Fruit fly (Drosophila melanogaster): ENCODE results near the gene CG12069.
A peak's percentile ranks its signal among the peaks of the same experiment; 100 is the strongest.

CG12069 gene

DNA sequence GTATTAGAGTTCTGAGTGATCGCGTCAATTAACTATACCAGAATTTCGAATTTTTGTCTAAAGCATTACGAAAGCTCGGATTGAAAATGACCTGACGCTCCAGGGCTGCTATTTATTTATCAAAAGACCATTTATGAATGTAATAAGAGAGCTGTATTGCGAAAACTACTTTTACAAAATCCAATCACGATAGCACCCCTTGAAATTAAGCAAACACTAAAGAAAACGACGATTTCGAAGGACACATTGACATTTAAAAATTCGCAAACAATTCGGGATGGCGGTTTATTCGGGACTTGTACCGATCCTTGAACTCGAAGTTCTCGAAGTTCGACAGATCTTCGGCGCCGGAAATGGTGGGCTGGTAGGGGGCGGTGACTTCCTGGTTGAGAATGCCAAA is at the start of gene CG12069:
CG12069 (minus strand) TSS at position 101 of the 400 bp plus-strand sequence.
- no peak for TF ChIP-seq CG10631 (GFP tag; optimal IDR thresholded peaks at IDR 0.05)
- no peak for TF ChIP-seq CG31627 (GFP tag; optimal IDR thresholded peaks at IDR 0.05)
- no peak for TF ChIP-seq CG16779 (tag; optimal IDR thresholded peaks at IDR 0.05)
- no peak for TF ChIP-seq Hr39 (GFP tag; optimal IDR thresholded peaks at IDR 0.05)

DNA sequence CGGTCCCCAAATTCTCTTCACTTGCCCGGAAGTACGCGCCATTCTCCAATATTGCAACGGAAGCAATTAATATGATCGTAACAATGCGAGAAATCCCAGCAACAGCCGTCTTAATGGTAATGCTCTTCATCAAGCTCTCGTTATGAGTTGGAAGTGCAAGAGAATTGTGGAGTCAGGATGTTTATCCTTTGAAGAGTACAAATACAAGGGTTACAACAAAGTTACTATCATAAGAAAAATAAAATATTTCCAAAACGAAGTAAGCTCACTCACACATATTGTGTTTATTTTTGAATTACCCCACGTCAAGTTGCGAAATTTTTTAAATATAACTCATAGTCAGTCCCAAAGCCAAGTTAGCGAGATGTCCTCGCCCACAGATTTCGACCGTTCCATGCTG is 47.3 kb upstream of the CG12069 start, which contains the start of gene CG15543:
CG15543 (plus strand) TSS at position 301 of the 400 bp plus-strand sequence.
- TF ChIP-seq Sox14 (GFP tag; optimal IDR thresholded peaks at IDR 0.05), result no peak
- peak; percentile 8 for TF ChIP-seq svp (GFP tag)

dm6 chr3R:30741371-30741770 is 46.1 kb upstream of the CG12069 start:
- TF ChIP-seq CG6854 (GFP tag; optimal IDR thresholded peaks at IDR 0.05) (no peak), Hr39 (GFP tag; optimal IDR thresholded peaks at IDR 0.05) (peak; percentile 17), Eip78C (GFP tag) (peak; percentile 52), svp (GFP tag) (peak; percentile 83), eg (GFP tag; IDR thresholded peaks at IDR 0.05) (peak; percentile 26; the same call in 1 of the 3 replicates)

DNA sequence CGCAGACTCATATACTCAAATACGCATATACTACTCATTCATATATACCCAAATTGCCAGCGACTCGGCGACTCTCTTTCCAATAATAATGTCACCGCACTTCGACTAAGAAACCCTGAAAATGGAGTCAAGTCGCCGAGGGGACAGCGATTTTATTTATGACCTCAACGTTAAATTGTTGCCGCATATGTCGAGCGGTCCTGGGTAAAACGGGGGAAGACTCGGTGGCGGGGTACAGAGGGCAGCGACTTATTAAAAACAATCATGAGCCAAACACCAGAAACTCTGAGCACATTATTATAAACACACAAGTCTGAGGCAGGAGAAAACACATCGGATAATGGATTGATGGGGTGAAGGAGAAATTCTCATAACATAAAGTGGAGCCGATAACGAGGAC is 39.7 kb upstream of the CG12069 start:
- TF ChIP-seq Hr4 (GFP tag; optimal IDR thresholded peaks at IDR 0.05) (no peak), dsx (GFP tag; optimal IDR thresholded peaks at IDR 0.05; ENCODE audit: poor library complexity, severe bottlenecking) (peak; percentile 31), CG6163 (GFP tag; IDR thresholded peaks at IDR 0.05) (no peak), Eip78C (GFP tag) (no peak), CG3919 (GFP tag; optimal IDR thresholded peaks at IDR 0.05) (no peak), fd59A (GFP tag; optimal IDR thresholded peaks at IDR 0.05) (no peak), Hr38 (GFP tag; optimal IDR thresholded peaks at IDR 0.05) (no peak)

DNA sequence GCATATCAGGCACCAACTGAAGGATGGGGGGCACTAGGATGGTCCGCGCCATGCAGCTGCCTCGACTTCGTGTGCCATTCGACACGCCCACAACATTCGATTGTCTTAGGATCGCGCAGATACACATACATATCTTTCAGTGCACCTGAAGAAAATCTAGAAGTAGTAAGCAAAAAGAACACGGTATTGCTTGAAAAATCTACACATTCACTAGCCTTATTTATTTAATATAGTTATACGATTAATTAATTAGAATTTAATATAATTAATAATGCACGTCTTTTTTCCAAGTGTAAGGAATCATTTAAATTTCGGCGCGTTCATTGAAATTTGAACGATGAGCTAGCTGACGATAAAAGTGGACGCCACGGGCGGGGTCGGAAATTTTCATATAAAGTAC is 39.3 kb upstream of the CG12069 start:
- no peak for TF ChIP-seq fd85E (GFP tag; optimal IDR thresholded peaks at IDR 0.05)
- no peak for TF ChIP-seq ss (GFP tag; optimal IDR thresholded peaks at IDR 0.05)
- no peak for TF ChIP-seq net (GFP tag; optimal IDR thresholded peaks at IDR 0.05)
- no peak for TF ChIP-seq CG9139 (GFP tag; optimal IDR thresholded peaks at IDR 0.05)
- TF ChIP-seq CG3032 (tag; optimal IDR thresholded peaks at IDR 0.05), result no peak
- TF ChIP-seq svp (GFP tag), result peak; percentile 30
- peak; percentile 22 for TF ChIP-seq Eip78C (GFP tag)
- no peak for TF ChIP-seq CG3919 (GFP tag; optimal IDR thresholded peaks at IDR 0.05)
- TF ChIP-seq CG6276 (GFP tag; optimal IDR thresholded peaks at IDR 0.05), result no peak
- no peak for TF ChIP-seq Sox14 (GFP tag; optimal IDR thresholded peaks at IDR 0.05)
- TF ChIP-seq fd59A (GFP tag; optimal IDR thresholded peaks at IDR 0.05), result no peak
- no peak for TF ChIP-seq achi (GFP tag; optimal IDR thresholded peaks at IDR 0.05)
- TF ChIP-seq eg (GFP tag; IDR thresholded peaks at IDR 0.05), result 0 out of 3 replicates have a peak, but pooled peaks have one; percentile 13
- TF ChIP-seq dac (GFP tag; optimal IDR thresholded peaks at IDR 0.05), result no peak
- no peak for TF ChIP-seq Smox (GFP tag; optimal IDR thresholded peaks at IDR 0.05)
- no peak for TF ChIP-seq Lpt (GFP tag; optimal IDR thresholded peaks at IDR 0.05)
- no peak for TF ChIP-seq CG6163 (GFP tag; IDR thresholded peaks at IDR 0.05)
- TF ChIP-seq CG32006 (GFP tag; optimal IDR thresholded peaks at IDR 0.05), result no peak
- no peak for TF ChIP-seq acj6 (GFP tag; optimal IDR thresholded peaks at IDR 0.05)
- no peak for TF ChIP-seq CG4318 (GFP tag; optimal IDR thresholded peaks at IDR 0.05)
- TF ChIP-seq topi (GFP tag; optimal IDR thresholded peaks at IDR 0.05), result no peak

DNA sequence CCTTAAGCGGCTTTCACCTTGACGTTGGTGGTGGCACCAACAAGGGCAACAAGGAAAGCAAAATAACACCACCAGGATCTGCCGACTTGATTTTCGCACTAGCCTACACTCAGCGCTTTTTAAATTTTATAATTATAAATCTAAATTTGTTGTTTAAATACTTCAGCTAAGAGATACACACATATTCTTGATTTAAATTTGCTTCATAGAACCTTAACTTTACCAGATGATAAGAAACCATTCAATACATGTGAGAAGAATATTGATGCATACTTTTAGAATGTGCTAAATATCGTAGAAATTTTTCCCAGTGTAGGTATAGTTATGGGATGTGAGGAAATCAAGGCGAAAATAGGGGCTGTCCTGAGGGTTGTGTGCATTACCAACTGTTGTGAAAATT is 37.8 kb upstream of the CG12069 start:
- TF ChIP-seq Eip78C (GFP tag) (peak; percentile 64), svp (GFP tag) (peak; percentile 65), Eip93F (GFP tag; optimal IDR thresholded peaks at IDR 0.05) (no peak)

dm6 chr3R:30731065-30731464 is 35.8 kb upstream of the CG12069 start, which contains the start of gene CG11313:
Gene CG11313, minus strand, starts transcription at chr3R:30731165.
- no peak for TF ChIP-seq CG16779 (tag; optimal IDR thresholded peaks at IDR 0.05)
- no peak for TF ChIP-seq Sox102F (GFP tag; optimal IDR thresholded peaks at IDR 0.05)
- no peak for TF ChIP-seq Eip93F (GFP tag; optimal IDR thresholded peaks at IDR 0.05)
- TF ChIP-seq CG11902 (GFP tag; optimal IDR thresholded peaks at IDR 0.05), result no peak
- no peak for TF ChIP-seq Sox14 (GFP tag; optimal IDR thresholded peaks at IDR 0.05)
- TF ChIP-seq acj6 (GFP tag; optimal IDR thresholded peaks at IDR 0.05), result no peak
- no peak for TF ChIP-seq CG15336 (GFP tag; IDR thresholded peaks at IDR 0.05)
- TF ChIP-seq CG6854 (GFP tag; optimal IDR thresholded peaks at IDR 0.05), result no peak
- no peak for TF ChIP-seq achi (GFP tag; optimal IDR thresholded peaks at IDR 0.05)
- no peak for TF ChIP-seq net (GFP tag; optimal IDR thresholded peaks at IDR 0.05)
- no peak for TF ChIP-seq lz (GFP tag; optimal IDR thresholded peaks at IDR 0.05)
- TF ChIP-seq CG1621 (tag; optimal IDR thresholded peaks at IDR 0.05), result no peak
- TF ChIP-seq CG4318 (GFP tag; optimal IDR thresholded peaks at IDR 0.05), result no peak
- TF ChIP-seq cyc (GFP tag; optimal IDR thresholded peaks at IDR 0.05), result no peak
- TF ChIP-seq Ets96B (tag; optimal IDR thresholded peaks at IDR 0.05), result no peak
